Fruit fly (Drosophila melanogaster): ENCODE data around the gene CG46457.

Gene CG46457

dm6 chr3R:13529256-13529655 lies at the start of gene CG46457:
TSS of gene CG46457 (minus strand) at chr3R:13529356.
- no peak for TF ChIP-seq Blimp-1 (GFP tag; optimal IDR thresholded peaks at IDR 0.05)
- no peak for TF ChIP-seq CG8632 (GFP tag; optimal IDR thresholded peaks at IDR 0.05)
- TF ChIP-seq Hr38 (GFP tag; optimal IDR thresholded peaks at IDR 0.05) = no peak
- no peak for TF ChIP-seq achi (GFP tag; optimal IDR thresholded peaks at IDR 0.05)
- TF ChIP-seq Lpt (GFP tag; optimal IDR thresholded peaks at IDR 0.05) = no peak
- no peak for TF ChIP-seq CG31627 (GFP tag; optimal IDR thresholded peaks at IDR 0.05)
- TF ChIP-seq CG10631 (GFP tag; optimal IDR thresholded peaks at IDR 0.05) = no peak
- TF ChIP-seq CG6854 (GFP tag; optimal IDR thresholded peaks at IDR 0.05) = no peak
- no peak for TF ChIP-seq CG16779 (tag; optimal IDR thresholded peaks at IDR 0.05)
- TF ChIP-seq Sox15 (GFP tag; optimal IDR thresholded peaks at IDR 0.05) = no peak
- no peak for TF ChIP-seq CG1621 (tag; optimal IDR thresholded peaks at IDR 0.05)
- no peak for TF ChIP-seq CG9139 (GFP tag; optimal IDR thresholded peaks at IDR 0.05)
- no peak for TF ChIP-seq CG7368 (GFP tag; optimal IDR thresholded peaks at IDR 0.05)

dm6 chr3R:13553875-13554399 lies 24.8 kb upstream of the CG46457 start:
- TF ChIP-seq CG8119 (GFP tag; IDR thresholded peaks at IDR 0.05) = no peak

DNA sequence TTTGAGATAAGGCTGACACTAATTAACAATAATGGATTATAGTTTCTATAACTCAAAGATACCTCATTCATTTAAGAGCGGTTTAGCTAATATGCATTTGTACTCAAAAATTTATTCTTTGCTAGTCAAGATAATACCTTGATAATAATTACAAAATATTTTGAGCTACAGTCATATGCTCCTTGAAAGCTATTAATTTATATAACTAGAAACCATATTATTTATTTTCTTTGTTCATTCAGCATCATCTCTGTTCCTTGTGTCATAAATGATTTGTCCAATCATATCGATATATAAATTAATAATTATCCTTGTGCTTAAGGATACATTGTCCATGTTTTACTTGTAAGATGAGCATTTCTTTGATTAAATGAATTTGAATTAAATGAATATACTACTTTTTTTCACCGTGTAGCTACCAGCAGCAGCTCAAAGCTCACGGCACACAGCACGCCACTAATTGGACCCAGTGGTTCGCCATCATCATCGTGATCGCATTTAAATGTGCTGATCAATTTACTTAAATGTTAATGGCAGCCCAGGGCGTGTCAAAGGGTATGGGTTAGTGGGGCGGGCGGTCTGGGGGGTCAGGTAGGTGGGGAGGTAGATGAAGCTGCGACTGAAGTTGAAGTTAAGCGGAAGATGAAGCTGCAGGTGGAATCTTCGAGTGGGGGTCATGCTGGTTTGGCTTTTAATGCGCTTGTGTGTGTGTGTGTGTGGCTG lies 24.2 kb upstream of the CG46457 start:
- TF ChIP-seq fd85E (GFP tag; optimal IDR thresholded peaks at IDR 0.05) (no peak), CG6163 (GFP tag; IDR thresholded peaks at IDR 0.05) (no peak), Hr4 (GFP tag; optimal IDR thresholded peaks at IDR 0.05) (peak; percentile 13), CG6792 (GFP tag; optimal IDR thresholded peaks at IDR 0.05) (no peak), achi (GFP tag; optimal IDR thresholded peaks at IDR 0.05) (no peak), svp (GFP tag) (peak; percentile 1)

DNA sequence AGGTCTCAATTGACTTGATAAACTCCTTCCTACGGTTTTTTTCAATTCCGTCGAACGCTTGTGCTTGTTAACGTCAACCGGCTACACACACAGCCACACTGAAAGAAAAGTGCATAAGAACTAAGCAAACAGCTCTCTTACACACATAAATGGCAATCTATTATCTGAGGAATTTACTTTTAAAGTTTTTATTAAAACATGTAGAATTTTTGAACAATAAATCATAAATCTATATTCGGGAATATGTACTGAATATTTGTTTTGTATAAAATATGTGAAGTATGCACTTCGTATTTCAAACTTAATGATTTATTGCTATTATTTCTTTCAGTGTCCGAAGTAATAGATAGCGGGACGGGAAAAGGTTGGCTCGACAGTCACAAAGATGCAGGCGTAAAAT lies 20.4 kb upstream of the CG46457 start:
- TF ChIP-seq Hr38 (GFP tag; optimal IDR thresholded peaks at IDR 0.05) (no peak), vri (GFP tag; optimal IDR thresholded peaks at IDR 0.05) (no peak), CG9139 (GFP tag; optimal IDR thresholded peaks at IDR 0.05) (no peak), CG6163 (GFP tag; IDR thresholded peaks at IDR 0.05) (no peak), Eip75B (GFP tag; optimal IDR thresholded peaks at IDR 0.05) (peak; percentile 35), fd85E (GFP tag; optimal IDR thresholded peaks at IDR 0.05) (no peak), Smox (GFP tag; optimal IDR thresholded peaks at IDR 0.05) (peak; percentile 23), Hr39 (GFP tag; optimal IDR thresholded peaks at IDR 0.05) (peak; percentile 30), topi (GFP tag; optimal IDR thresholded peaks at IDR 0.05) (peak; percentile 31), net (GFP tag; optimal IDR thresholded peaks at IDR 0.05) (peak; percentile 4), CG7368 (GFP tag; optimal IDR thresholded peaks at IDR 0.05) (no peak), pdm3 (GFP tag; optimal IDR thresholded peaks at IDR 0.05) (peak; percentile 43), CG32006 (GFP tag; optimal IDR thresholded peaks at IDR 0.05) (peak; percentile 80), CG31627 (GFP tag; optimal IDR thresholded peaks at IDR 0.05) (peak; percentile 21), lz (GFP tag; optimal IDR thresholded peaks at IDR 0.05) (peak; percentile 20), Eip78C (GFP tag) (peak; percentile 72), spab (GFP tag; optimal IDR thresholded peaks at IDR 0.05) (no peak), svp (GFP tag) (peak; percentile 57), fd59A (GFP tag; optimal IDR thresholded peaks at IDR 0.05) (peak; percentile 9), CG15336 (GFP tag; IDR thresholded peaks at IDR 0.05) (peak; percentile 47; the same call in 1 of the 2 replicates), ss (GFP tag; optimal IDR thresholded peaks at IDR 0.05) (no peak), CG8632 (GFP tag; optimal IDR thresholded peaks at IDR 0.05) (peak; percentile 16), acj6 (GFP tag; optimal IDR thresholded peaks at IDR 0.05) (peak; percentile 18), CG16779 (tag; optimal IDR thresholded peaks at IDR 0.05) (no peak), Hr4 (GFP tag; optimal IDR thresholded peaks at IDR 0.05) (peak; percentile 63), dac (GFP tag; optimal IDR thresholded peaks at IDR 0.05) (peak; percentile 10), cyc (GFP tag; optimal IDR thresholded peaks at IDR 0.05) (peak; percentile 13), dsx (GFP tag; optimal IDR thresholded peaks at IDR 0.05; ENCODE audit: poor library complexity, severe bottlenecking) (peak; percentile 15), CG11294 (GFP tag; IDR thresholded peaks at IDR 0.05) (no peak), CG10631 (GFP tag; optimal IDR thresholded peaks at IDR 0.05) (peak; percentile 39), CG6792 (GFP tag; optimal IDR thresholded peaks at IDR 0.05) (peak; percentile 9), CG34406 (GFP tag; optimal IDR thresholded peaks at IDR 0.05) (peak; percentile 23), CG8319 (GFP tag; optimal IDR thresholded peaks at IDR 0.05) (no peak), Eip93F (GFP tag; optimal IDR thresholded peaks at IDR 0.05) (no peak), Sox14 (GFP tag; optimal IDR thresholded peaks at IDR 0.05) (peak; percentile 37), CG11902 (GFP tag; optimal IDR thresholded peaks at IDR 0.05) (no peak)
